Worm (Caenorhabditis elegans) whole organism, L3 larva: ENCODE measurements around the gene srz-20.

Experiments used
- ama-1 ChIP-seq: fragments of 150-350 bp; optimal IDR thresholded peaks from 2 replicates; lab custom pipeline; 2018
- elt-2 ChIP-seq: sonication (generic microtip); optimal IDR thresholded peaks from 2 replicates; lab custom pipeline; 2016; ENCODE audit warnings: missing genetic modification reagents, mild to moderate bottlenecking, missing genetic modification characterization, missing compliant biosample characterization
- unc-62 ChIP-seq: fragments of 150-350 bp; sonication (generic microtip); optimal IDR thresholded peaks from 4 replicates; lab custom pipeline; 2014; ENCODE audit warnings: missing biosample characterization, missing genetic modification reagents, missing genetic modification characterization

- no peak for TF ChIP-seq ama-1
- TF ChIP-seq unc-62 (GFP tag; lab: Kevin White, UChicago), result no peak
- TF ChIP-seq elt-2, result no peak
Measured at ce11 chrIV:3909114-3909513, 6.3 kb upstream of the srz-20 start, which contains the start of gene F56D6.13.
